Worm (Caenorhabditis elegans) whole organism, L1 larva: ENCODE data around the gene ttr-19.

Experiments
- C04F5.9 ChIP-seq: sonication (generic microtip); optimal IDR thresholded peaks from 2 replicates; lab custom pipeline; 2016; ENCODE audit warnings: missing genetic modification characterization, missing compliant biosample characterization
- C16A3.4 ChIP-seq: fragments of 150-350 bp; optimal IDR thresholded peaks from 2 replicates; lab custom pipeline; 2014; ENCODE audit warnings: missing biosample characterization, missing genetic modification characterization
- alr-1 ChIP-seq: fragments of 200-800 bp; sonication (Bioruptor generic); optimal IDR thresholded peaks from 2 replicates; lab custom pipeline; 2018; ENCODE audit warnings: borderline replicate concordance, mild to moderate bottlenecking, missing genetic modification characterization, missing compliant biosample characterization
- ama-1 ChIP-seq: fragments of 150-350 bp; optimal IDR thresholded peaks from 2 replicates; lab custom pipeline; 2014
- ceh-8 ChIP-seq: fragments of 200-800 bp; sonication (Bioruptor generic); optimal IDR thresholded peaks from 2 replicates; lab custom pipeline; 2018; ENCODE audit warnings: mild to moderate bottlenecking, missing genetic modification characterization, moderate library complexity, missing compliant biosample characterization
- ces-1 ChIP-seq: fragments of 150-350 bp; optimal IDR thresholded peaks from 2 replicates; lab custom pipeline; 2014; ENCODE audit warnings: missing biosample characterization, missing genetic modification reagents, missing genetic modification characterization
- efl-1 ChIP-seq, 4 experiments: fragments of 150-350 bp; optimal IDR thresholded peaks in 3 of 4; peaks in 1 of 4; 1 replicate in 1 of 4; 2 replicates in 3 of 4; lab custom pipeline; 2014; ENCODE audit warnings: missing biosample characterization in 2 of 4, missing genetic modification characterization in 2 of 4, missing genetic modification reagents in 2 of 4
- efl-3 ChIP-seq: fragments of 200-800 bp; sonication (Bioruptor generic); optimal IDR thresholded peaks from 2 replicates; lab custom pipeline; 2018; ENCODE audit warnings: mild to moderate bottlenecking, missing genetic modification characterization, missing compliant biosample characterization
- egl-13 ChIP-seq: sonication (generic microtip); optimal IDR thresholded peaks from 2 replicates; lab custom pipeline; 2016; ENCODE audit warnings: missing genotype, missing genetic modification reagents, missing genetic modification characterization, missing compliant biosample characterization
- egl-27 ChIP-seq, 2 experiments: fragments of 150-350 bp in 1 of 2; sonication (generic microtip); optimal IDR thresholded peaks; 3 replicates each; lab custom pipeline; 2017 to 2018; ENCODE audit warnings: missing biosample characterization in 2 of 2, missing genetic modification characterization in 2 of 2, missing genetic modification reagents in 2 of 2
- elt-3 ChIP-seq, 6 experiments: fragments of 150-350 bp in 1 of 6; sonication (generic microtip); optimal IDR thresholded peaks; 2 replicates each; lab custom pipeline; 2017 to 2018; ENCODE audit warnings: missing biosample characterization in 6 of 6, missing genetic modification characterization in 6 of 6, inconsistent platforms in 1 of 6
- fkh-8 ChIP-seq: sonication (generic microtip); optimal IDR thresholded peaks from 2 replicates; lab custom pipeline; 2016; ENCODE audit warnings: mild to moderate bottlenecking, missing genetic modification characterization, missing compliant biosample characterization
- fos-1 ChIP-seq: fragments of 150-350 bp; optimal IDR thresholded peaks from 2 replicates; lab custom pipeline; 2014; ENCODE audit warnings: missing biosample characterization, missing genetic modification characterization
- hlh-17 ChIP-seq: fragments of 200-800 bp; sonication (Bioruptor generic); optimal IDR thresholded peaks from 2 replicates; lab custom pipeline; 2018; ENCODE audit warnings: missing genetic modification characterization, mild to moderate bottlenecking, missing compliant biosample characterization, moderate library complexity, borderline replicate concordance
- hlh-4 ChIP-seq: sonication (generic microtip); optimal IDR thresholded peaks from 2 replicates; lab custom pipeline; 2016; ENCODE audit warnings: mild to moderate bottlenecking, missing genetic modification characterization, missing compliant biosample characterization
- irx-1 ChIP-seq: sonication (generic microtip); optimal IDR thresholded peaks from 2 replicates; lab custom pipeline; 2016; ENCODE audit warnings: missing genetic modification characterization, missing compliant biosample characterization
- lin-13 ChIP-seq: fragments of 150-350 bp; optimal IDR thresholded peaks from 2 replicates; lab custom pipeline; 2014; ENCODE audit warnings: missing biosample characterization, missing genetic modification reagents, missing genetic modification characterization
- lin-15B ChIP-seq: fragments of 150-350 bp; sonication (generic microtip); optimal IDR thresholded peaks from 3 replicates; lab custom pipeline; 2014; ENCODE audit warnings: missing biosample characterization, missing genetic modification characterization
- lir-3 ChIP-seq: sonication (generic microtip); optimal IDR thresholded peaks from 2 replicates; lab custom pipeline; 2016; ENCODE audit warnings: mild to moderate bottlenecking, missing genetic modification characterization, moderate library complexity, missing compliant biosample characterization; ENCODE audit not compliant: poor library complexity
- lsy-2 ChIP-seq, 2 experiments: fragments of 150-350 bp; optimal IDR thresholded peaks; 2 replicates each; lab custom pipeline; 2014; ENCODE audit warnings: missing biosample characterization in 2 of 2, missing genetic modification characterization in 2 of 2
- mab-9 ChIP-seq: fragments of 200-800 bp; sonication (Bioruptor generic); IDR thresholded peaks from 2 replicates; pipeline ENCODE4 v1.3.6; 2022; ENCODE audit warnings: missing genetic modification reagents, missing genetic modification characterization, missing compliant biosample characterization
- mep-1 ChIP-seq: fragments of 150-350 bp; optimal IDR thresholded peaks from 2 replicates; lab custom pipeline; 2014; ENCODE audit warnings: missing biosample characterization, missing genetic modification characterization
- nhr-11 ChIP-seq: fragments of 150-350 bp; optimal IDR thresholded peaks from 2 replicates; lab custom pipeline; 2014; ENCODE audit warnings: missing biosample characterization, missing genetic modification characterization
- nhr-19 ChIP-seq: fragments of 200-800 bp; sonication (Bioruptor generic); conservative IDR thresholded peaks from 2 replicates; pipeline ENCODE4 v1.3.6; 2022; ENCODE audit warnings: missing genetic modification characterization, missing compliant biosample characterization
- nhr-47 ChIP-seq: sonication (generic microtip); optimal IDR thresholded peaks from 2 replicates; lab custom pipeline; 2016; ENCODE audit warnings: mild to moderate bottlenecking, missing genetic modification characterization, moderate library complexity, missing compliant biosample characterization
- nhr-76 ChIP-seq: sonication (generic microtip); optimal IDR thresholded peaks from 2 replicates; lab custom pipeline; 2017; ENCODE audit warnings: missing biosample characterization, missing genetic modification characterization
- nhr-77 ChIP-seq: fragments of 150-350 bp; optimal IDR thresholded peaks from 2 replicates; lab custom pipeline; 2014; ENCODE audit warnings: missing biosample characterization, missing genetic modification characterization
- nhr-84 ChIP-seq: sonication (generic microtip); optimal IDR thresholded peaks from 2 replicates; lab custom pipeline; 2017; ENCODE audit warnings: missing biosample characterization, missing genetic modification characterization
- nhr-85 ChIP-seq: sonication (generic microtip); peaks from one replicate; lab custom pipeline; 2016; ENCODE audit warnings: missing genetic modification characterization, inconsistent platforms, missing compliant biosample characterization
- pax-3 ChIP-seq: fragments of 200-800 bp; sonication (Bioruptor generic); optimal IDR thresholded peaks from 2 replicates; lab custom pipeline; 2018; ENCODE audit warnings: mild to moderate bottlenecking, missing genetic modification characterization, moderate library complexity, missing compliant biosample characterization
- snpc-4 ChIP-seq: fragments of 150-350 bp; optimal IDR thresholded peaks from 2 replicates; lab custom pipeline; 2014; ENCODE audit warnings: missing biosample characterization, missing genetic modification characterization
- sox-4 ChIP-seq: sonication (generic microtip); optimal IDR thresholded peaks from 2 replicates; lab custom pipeline; 2016; ENCODE audit warnings: missing genetic modification characterization, missing compliant biosample characterization
- sptf-1 ChIP-seq: fragments of 150-350 bp; optimal IDR thresholded peaks from 2 replicates; lab custom pipeline; 2014; ENCODE audit warnings: missing biosample characterization, missing genetic modification characterization
- tbx-2 ChIP-seq: sonication (generic microtip); optimal IDR thresholded peaks from 2 replicates; lab custom pipeline; 2016; ENCODE audit warnings: missing genetic modification characterization, missing compliant biosample characterization
- tlp-1 ChIP-seq: fragments of 150-350 bp; optimal IDR thresholded peaks from 2 replicates; lab custom pipeline; 2014; ENCODE audit warnings: missing biosample characterization, missing genetic modification characterization
- unc-130 ChIP-seq: fragments of 150-350 bp; optimal IDR thresholded peaks from 2 replicates; lab custom pipeline; 2017; ENCODE audit warnings: missing biosample characterization, missing genetic modification characterization, inconsistent platforms
- unc-62 ChIP-seq: fragments of 150-350 bp; optimal IDR thresholded peaks from 2 replicates; lab custom pipeline; 2014; ENCODE audit warnings: missing biosample characterization, missing genetic modification reagents, missing genetic modification characterization
- unc-86 ChIP-seq: sonication (generic microtip); optimal IDR thresholded peaks from 2 replicates; lab custom pipeline; 2016; ENCODE audit warnings: missing genetic modification characterization, missing compliant biosample characterization
- xbp-1 ChIP-seq: sonication (generic microtip); optimal IDR thresholded peaks from 2 replicates; lab custom pipeline; 2016; ENCODE audit warnings: missing genetic modification characterization, missing compliant biosample characterization
- zip-4 ChIP-seq: fragments of 200-800 bp; sonication (Bioruptor generic); optimal IDR thresholded peaks from 2 replicates; lab custom pipeline; 2018; ENCODE audit warnings: mild to moderate bottlenecking, missing genetic modification characterization, moderate library complexity, missing compliant biosample characterization
- ztf-11 ChIP-seq, 2 experiments: sonication (generic microtip); optimal IDR thresholded peaks; 2 replicates each; lab custom pipeline; 2016 to 2017; ENCODE audit warnings: missing genetic modification characterization in 2 of 2, missing biosample characterization in 1 of 2, missing compliant biosample characterization in 1 of 2

ttr-19 gene

DNA sequence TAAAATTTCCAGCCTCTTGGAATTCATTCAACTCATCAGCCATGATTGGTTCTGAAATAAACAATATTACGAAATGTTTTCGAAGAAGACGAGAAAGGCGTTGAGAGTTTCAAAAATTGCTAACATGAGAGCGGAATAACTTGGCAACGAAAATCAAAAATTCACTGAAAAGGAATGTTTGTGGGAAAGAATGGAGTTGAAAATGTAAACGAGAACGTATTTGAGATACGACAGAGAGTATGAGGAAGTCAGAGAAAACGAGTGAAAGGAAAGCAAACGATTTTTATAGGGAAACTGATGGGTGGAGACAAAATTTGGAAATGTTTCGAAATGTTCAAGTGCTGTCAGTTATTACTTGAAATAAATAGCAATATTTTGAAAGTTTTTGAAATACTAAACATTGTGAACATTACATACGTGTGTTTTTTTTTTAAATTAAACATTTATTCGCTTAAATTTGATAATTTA, 27.8 kb upstream of the ttr-19 start, which contains the start of gene rop-1 (continued):
- no peak for TF ChIP-seq egl-27 (tag; optimal IDR thresholded peaks at IDR 0.05; lab: Kevin White, UChicago)
- TF ChIP-seq, all 84 proteins: peak for 9

DNA sequence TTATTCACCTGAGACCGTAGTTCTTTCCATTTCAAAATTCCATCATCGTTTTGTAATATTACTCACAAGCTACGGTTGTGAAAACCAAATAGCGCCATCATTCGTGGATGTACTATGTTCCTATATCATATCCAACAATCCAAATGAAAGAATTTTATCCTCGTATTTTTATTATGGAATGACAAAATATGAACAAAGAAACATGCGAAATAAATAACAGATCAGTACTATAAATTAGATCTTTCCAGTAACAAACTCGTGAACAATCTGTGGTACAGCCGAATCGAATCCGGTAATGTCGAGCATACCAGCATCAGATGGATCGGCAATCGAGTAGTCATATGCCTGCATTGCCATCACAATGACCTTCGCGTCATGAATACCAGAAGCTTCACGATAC, 25.4 kb upstream of the ttr-19 start:
- TF ChIP-seq efl-3 (GFP tag; lab: Kevin White, UChicago), result no peak
- no peak for TF ChIP-seq mep-1
- TF ChIP-seq zip-4 (GFP tag; lab: Kevin White, UChicago), result no peak
- no peak for TF ChIP-seq nhr-84
- TF ChIP-seq fos-1 (tag; lab: Kevin White, UChicago), result no peak
- no peak for TF ChIP-seq alr-1
- no peak for TF ChIP-seq tlp-1
- no peak for TF ChIP-seq hlh-4 (tag; lab: Kevin White, UChicago)
- no peak for TF ChIP-seq lsy-2 (tag; optimal IDR thresholded peaks at IDR 0.05; lab: Kevin White, UChicago)

DNA sequence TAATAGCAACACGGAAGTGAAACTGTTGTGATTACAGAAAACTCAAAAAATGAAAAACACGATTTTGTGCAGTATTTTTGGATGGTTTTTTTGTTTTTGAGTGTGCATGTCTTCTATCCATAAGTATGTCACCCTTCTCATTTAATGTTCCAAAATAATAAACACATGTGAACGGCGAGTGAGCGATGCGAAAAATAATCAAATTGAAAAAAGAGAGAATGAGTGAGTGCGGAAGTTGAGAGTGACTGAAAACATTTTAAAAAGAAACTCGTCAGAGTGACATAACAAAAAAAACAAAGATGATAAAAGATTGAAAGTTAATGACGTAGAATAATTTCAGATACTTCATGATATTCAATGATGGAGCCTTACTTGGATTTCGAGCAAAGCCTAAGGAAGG, 22.3 kb upstream of the ttr-19 start:
- TF ChIP-seq mab-9 (GFP tag; lab: Robert Waterston, UW) (no peak), C16A3.4 (no peak), sox-4 (no peak), unc-62 (GFP tag; lab: Kevin White, UChicago) (no peak), egl-27 (tag; optimal IDR thresholded peaks at IDR 0.05; lab: Kevin White, UChicago) (no peak), nhr-11 (tag; lab: Kevin White, UChicago) (no peak), efl-1 (optimal IDR thresholded peaks at IDR 0.05; lab: Kevin White, UChicago) (no peak), efl-1 (GFP tag; optimal IDR thresholded peaks at IDR 0.05 in 1 of 2; lab: Kevin White, UChicago) (no peak)
- TF ChIP-seq, all 84 proteins: peak for 0

- TF ChIP-seq nhr-19 (GFP tag; lab: Robert Waterston, UW) (no peak), efl-1 (optimal IDR thresholded peaks at IDR 0.05; lab: Kevin White, UChicago) (no peak), efl-1 (GFP tag; optimal IDR thresholded peaks at IDR 0.05 in 1 of 2; lab: Kevin White, UChicago) (peak in 1 of 2 experiments; percentile 49), pax-3 (no peak), nhr-85 (no peak), ama-1 (peak; percentile 2)
- TF ChIP-seq, all 84 proteins: peak for 2
Observed at ce11 chrV:10248255-10248979, 21.2 kb upstream of the ttr-19 start, which contains the start of gene akt-1. Gene akt-1, plus strand, starts transcription at chrV:10248905.

DNA sequence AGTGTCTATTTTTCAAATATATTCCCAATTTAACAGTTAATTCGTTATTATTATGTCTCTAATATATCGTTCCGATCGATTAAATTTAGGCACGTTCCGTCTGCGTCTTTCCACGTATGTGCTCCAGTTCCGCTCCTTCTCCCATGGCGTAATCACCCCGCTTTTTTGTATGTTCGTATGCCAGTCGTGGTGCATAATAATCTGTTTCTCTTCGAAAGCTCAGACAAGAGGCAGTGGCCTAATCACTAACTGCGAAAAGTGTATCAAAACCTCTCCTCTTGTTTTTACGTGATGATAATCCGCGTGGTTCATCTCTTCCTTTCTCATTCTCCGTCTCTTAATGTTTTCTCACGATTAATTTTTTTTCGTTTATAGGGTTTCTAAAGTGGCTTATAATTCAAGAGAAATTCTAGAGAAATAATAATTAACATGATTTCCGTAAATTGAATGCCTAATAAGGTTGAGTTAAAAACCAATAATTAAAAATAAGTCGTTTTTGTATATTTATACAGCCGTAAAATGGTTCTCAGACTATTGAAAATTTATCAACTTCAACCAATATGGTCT, 20.5 kb upstream of the ttr-19 start:
- TF ChIP-seq nhr-77 (tag; lab: Kevin White, UChicago), result no peak
- TF ChIP-seq hlh-17, result no peak
- no peak for TF ChIP-seq snpc-4 (tag; lab: Kevin White, UChicago)
- TF ChIP-seq nhr-47 (tag; lab: Kevin White, UChicago), result peak; percentile 31
- TF ChIP-seq lin-15B (tag; lab: Kevin White, UChicago), result no peak
- TF ChIP-seq mep-1, result no peak
- no peak for TF ChIP-seq ces-1 (GFP tag; lab: Kevin White, UChicago)
- no peak for TF ChIP-seq elt-3 (tag; optimal IDR thresholded peaks at IDR 0.05; lab: Kevin White, UChicago)
- TF ChIP-seq xbp-1, result no peak
- no peak for TF ChIP-seq lsy-2 (tag; optimal IDR thresholded peaks at IDR 0.05; lab: Kevin White, UChicago)
- no peak for TF ChIP-seq C04F5.9 (tag; lab: Kevin White, UChicago)
- no peak for TF ChIP-seq tbx-2 (tag; lab: Kevin White, UChicago)
- TF ChIP-seq egl-13, result no peak
- peak; percentile 46 for TF ChIP-seq fkh-8 (tag; lab: Kevin White, UChicago)
- TF ChIP-seq nhr-76 (tag; lab: Kevin White, UChicago), result no peak
- TF ChIP-seq efl-1 (optimal IDR thresholded peaks at IDR 0.05; lab: Kevin White, UChicago), result no peak
- no peak for TF ChIP-seq efl-1 (GFP tag; optimal IDR thresholded peaks at IDR 0.05 in 1 of 2; lab: Kevin White, UChicago)
- peak; percentile 58 for TF ChIP-seq ceh-8
- peak; percentile 17 for TF ChIP-seq pax-3
- TF ChIP-seq unc-130 (tag; lab: Kevin White, UChicago), result no peak
- TF ChIP-seq lin-13, result no peak
- no peak for TF ChIP-seq ztf-11 (tag; optimal IDR thresholded peaks at IDR 0.05; lab: Kevin White, UChicago)
- no peak for TF ChIP-seq C16A3.4
- TF ChIP-seq irx-1, result no peak
- TF ChIP-seq unc-86 (tag; lab: Kevin White, UChicago), result no peak
- TF ChIP-seq lir-3 (tag; lab: Kevin White, UChicago), result no peak
- TF ChIP-seq sptf-1 (tag; lab: Kevin White, UChicago), result no peak
- TF ChIP-seq nhr-85, result no peak
- no peak for TF ChIP-seq unc-62 (GFP tag; lab: Kevin White, UChicago)
- TF ChIP-seq alr-1, result no peak
